Worm (Caenorhabditis elegans): ENCODE data around the gene ZK1098.12.

The ZK1098.12 gene

ce11 chrIII:9526851-9527250 lies 18.1 kb upstream of the ZK1098.12 start, which contains the start of gene ZK1098.6:
Gene ZK1098.6 (plus strand): TSS chrIII:9527151.
- TF ChIP-seq hlh-12 (tag; optimal IDR thresholded peaks at IDR 0.05) = no peak
- no peak for TF ChIP-seq ceh-79 (tag; optimal IDR thresholded peaks at IDR 0.05)
- TF ChIP-seq nhr-179 (tag; optimal IDR thresholded peaks at IDR 0.05) = no peak
- TF ChIP-seq ama-1 (optimal IDR thresholded peaks at IDR 0.05) = no peak
- no peak for TF ChIP-seq ama-1 (GFP tag; optimal IDR thresholded peaks at IDR 0.05)
- TF ChIP-seq ceh-40 (GFP tag; IDR thresholded peaks at IDR 0.05) = no peak
- no peak for TF ChIP-seq B0336.3 (GFP tag; IDR thresholded peaks at IDR 0.05)
- TF ChIP-seq F33H1.4 (GFP tag; IDR thresholded peaks at IDR 0.05) = no peak
- TF ChIP-seq rec-8 (tag; optimal IDR thresholded peaks at IDR 0.05) = no peak
- TF ChIP-seq ceh-100 (GFP tag; IDR thresholded peaks at IDR 0.05) = no peak

ce11 chrIII:9528824-9529223 lies 16.1 kb upstream of the ZK1098.12 start, which contains the start of gene ZK1098.2:
Gene ZK1098.2 (plus strand): TSS chrIII:9529159.
- TF ChIP-seq C17E4.6 (GFP tag; IDR thresholded peaks at IDR 0.05) = no peak
- no peak for TF ChIP-seq K11D2.4 (GFP tag; IDR thresholded peaks at IDR 0.05)
- 0 out of 2 replicates have a peak, but pooled peaks have one; percentile 13 for TF ChIP-seq egl-44 (GFP tag; IDR thresholded peaks at IDR 0.05)
- no peak for TF ChIP-seq bed-1 (GFP tag; IDR thresholded peaks at IDR 0.05)
- TF ChIP-seq ets-4 (GFP tag; optimal IDR thresholded peaks at IDR 0.05) = no peak
- TF ChIP-seq cebp-1 (GFP tag; IDR thresholded peaks at IDR 0.05) = no peak
- TF ChIP-seq cebp-1 (tag; optimal IDR thresholded peaks at IDR 0.05) = no peak
- no peak for TF ChIP-seq ceh-27 (GFP tag; optimal IDR thresholded peaks at IDR 0.05)
- no peak for TF ChIP-seq F10E7.11 (tag; optimal IDR thresholded peaks at IDR 0.05)
- no peak for TF ChIP-seq ztf-22 (GFP tag; optimal IDR thresholded peaks at IDR 0.05)
- TF ChIP-seq aptf-2 (GFP tag; conservative IDR thresholded peaks at IDR 0.05) = no peak
- peak; percentile 77 to 92 for TF ChIP-seq let-607 (tag; optimal IDR thresholded peaks at IDR 0.05)
- no peak for TF ChIP-seq sea-2 (GFP tag; IDR thresholded peaks at IDR 0.05)
- TF ChIP-seq hsf-1 (GFP tag; IDR thresholded peaks at IDR 0.05) = no peak
- no peak for TF ChIP-seq nfya-1 (tag; optimal IDR thresholded peaks at IDR 0.05; ENCODE audit: borderline replicate concordance, insufficient read depth)
- peak in 1 of 3 experiments; percentile 49 for TF ChIP-seq lin-35 (GFP tag; optimal IDR thresholded peaks at IDR 0.05)
- peak; percentile 64 for TF ChIP-seq F23B12.7 (tag; optimal IDR thresholded peaks at IDR 0.05; ENCODE audit: insufficient read depth)
- peak; percentile 20 for TF ChIP-seq ztf-18 (tag; optimal IDR thresholded peaks at IDR 0.05)
- peak; percentile 61 for TF ChIP-seq attf-5 (GFP tag; optimal IDR thresholded peaks at IDR 0.05)
- no peak for TF ChIP-seq lin-26 (GFP tag; IDR thresholded peaks at IDR 0.05)
- no peak for TF ChIP-seq F22D6.2 (tag; optimal IDR thresholded peaks at IDR 0.05)
- no peak for TF ChIP-seq nhr-27 (tag; optimal IDR thresholded peaks at IDR 0.05)
- TF ChIP-seq mel-28 (tag; optimal IDR thresholded peaks at IDR 0.05; ENCODE audit: borderline replicate concordance) = no peak
- no peak for TF ChIP-seq snpc-3.4 (tag; optimal IDR thresholded peaks at IDR 0.05)
- TF ChIP-seq mxl-1 (tag; optimal IDR thresholded peaks at IDR 0.05) = no peak
- no peak for TF ChIP-seq Y95B8A.8 (GFP tag; IDR thresholded peaks at IDR 0.05)
- TF ChIP-seq lir-1 (GFP tag; conservative IDR thresholded peaks at IDR 0.05) = no peak
- TF ChIP-seq Y79H2A.3 (GFP tag; conservative IDR thresholded peaks at IDR 0.05) = no peak
- no peak for TF ChIP-seq C06A6.2 (GFP tag; conservative IDR thresholded peaks at IDR 0.05)
- TF ChIP-seq mcd-1 (GFP tag; IDR thresholded peaks at IDR 0.05) = no peak
- no peak for TF ChIP-seq hmg-20 (GFP tag; IDR thresholded peaks at IDR 0.05)
- no peak for TF ChIP-seq repo-1 (tag; optimal IDR thresholded peaks at IDR 0.05)
- TF ChIP-seq F49E8.2 (tag; optimal IDR thresholded peaks at IDR 0.05; ENCODE audit: insufficient read depth) = no peak
- TF ChIP-seq dox-1 (GFP tag; IDR thresholded peaks at IDR 0.05) = no peak
- no peak for TF ChIP-seq F57A8.1 (GFP tag; optimal IDR thresholded peaks at IDR 0.05)
- no peak for TF ChIP-seq tbp1 (GFP tag; optimal IDR thresholded peaks at IDR 0.05)
- TF ChIP-seq chd-7 (tag; optimal IDR thresholded peaks at IDR 0.05) = no peak
- TF ChIP-seq ekl-4 (GFP tag; IDR thresholded peaks at IDR 0.05) = no peak

Data from whole organism, young adult.